Fruit fly (Drosophila melanogaster) whole organism, embryonic: Measurements from ENCODE around the gene saturn.

Experiments
- Abd-B ChIP-seq: fragments of 200-800 bp; sonication (Bioruptor generic); optimal IDR thresholded peaks from 2 replicates; lab custom pipeline; 2018; ENCODE audit warnings: missing biosample characterization, mild to moderate bottlenecking, missing genetic modification characterization, moderate library complexity
- Adf1 ChIP-seq: fragments of 200-800 bp; sonication (Bioruptor generic); IDR thresholded peaks from 2 replicates; pipeline ENCODE4 v1.3.6; 2022; ENCODE audit warnings: missing biosample characterization, missing genetic modification characterization
- B-H2 ChIP-seq: fragments of 200-800 bp; sonication (Bioruptor generic); optimal IDR thresholded peaks from 2 replicates; lab custom pipeline; 2018; ENCODE audit warnings: missing biosample characterization, mild to moderate bottlenecking, missing genetic modification characterization
- CG10543 ChIP-seq: fragments of 200-800 bp; sonication (Bioruptor generic); optimal IDR thresholded peaks from 3 replicates; lab custom pipeline; 2017; ENCODE audit warnings: missing biosample characterization, mild to moderate bottlenecking, missing genetic modification characterization, moderate library complexity
- CG10979 ChIP-seq: fragments of 200-800 bp; sonication (Bioruptor generic); optimal IDR thresholded peaks from 2 replicates; lab custom pipeline; 2018; ENCODE audit warnings: missing biosample characterization, mild to moderate bottlenecking, missing genetic modification characterization, moderate library complexity
- CG11456 ChIP-seq: fragments of 200-800 bp; sonication (Bioruptor generic); IDR thresholded peaks from 3 replicates; pipeline ENCODE4 v1.3.6; 2022; ENCODE audit warnings: missing biosample characterization, missing genetic modification characterization
- CG12769 ChIP-seq: fragments of 200-800 bp; sonication (Bioruptor generic); optimal IDR thresholded peaks from 2 replicates; lab custom pipeline; 2019; ENCODE audit warnings: missing biosample characterization, mild to moderate bottlenecking, missing genetic modification characterization, moderate library complexity
- CG13287 ChIP-seq: fragments of 200-800 bp; sonication (Bioruptor generic); IDR thresholded peaks from 2 replicates; pipeline ENCODE4 v1.3.6; 2022; ENCODE audit warnings: missing biosample characterization, missing genetic modification characterization; ENCODE audit not compliant: partially characterized antibody
- CG13424 ChIP-seq: fragments of 200-800 bp; sonication (Bioruptor generic); optimal IDR thresholded peaks from 2 replicates; lab custom pipeline; 2019; ENCODE audit warnings: missing biosample characterization, mild to moderate bottlenecking, missing genetic modification characterization, moderate library complexity
- CG15073 ChIP-seq: fragments of 200-800 bp; sonication (Bioruptor generic); optimal IDR thresholded peaks from 2 replicates; lab custom pipeline; 2016; ENCODE audit warnings: missing biosample characterization, missing genetic modification characterization
- CG17328 ChIP-seq: fragments of 200-800 bp; sonication (Bioruptor generic); IDR thresholded peaks from 2 replicates; pipeline ENCODE4 v1.3.6; 2022; ENCODE audit warnings: missing biosample characterization, missing genetic modification characterization
- CG2116 ChIP-seq: fragments of 200-800 bp; sonication (Bioruptor generic); optimal IDR thresholded peaks from 3 replicates; lab custom pipeline; 2018; ENCODE audit warnings: missing biosample characterization, mild to moderate bottlenecking, missing genetic modification characterization
- CG2199 ChIP-seq: fragments of 200-800 bp; sonication (Bioruptor generic); IDR thresholded peaks from 3 replicates; pipeline ENCODE4 v1.3.6; 2022; ENCODE audit warnings: missing biosample characterization, missing genetic modification characterization
- CG2712 ChIP-seq: fragments of 200-800 bp; optimal IDR thresholded peaks from 3 replicates; lab custom pipeline; 2019; ENCODE audit warnings: missing biosample characterization, mild to moderate bottlenecking, missing genetic modification characterization, moderate library complexity
- CG43689 ChIP-seq: fragments of 200-800 bp; sonication (Bioruptor generic); IDR thresholded peaks from 2 replicates; pipeline ENCODE4 v1.3.6; 2022; ENCODE audit warnings: missing biosample characterization, missing genetic modification characterization
- CG5953 ChIP-seq: fragments of 200-800 bp; sonication (Bioruptor generic); IDR thresholded peaks from 2 replicates; pipeline ENCODE4 v1.3.6; 2022; ENCODE audit warnings: missing biosample characterization, missing genetic modification characterization
- CG6683 ChIP-seq: fragments of 200-800 bp; sonication (Bioruptor generic); optimal IDR thresholded peaks from 2 replicates; lab custom pipeline; 2017; ENCODE audit warnings: missing biosample characterization, mild to moderate bottlenecking, missing genetic modification characterization, missing genetic modification reagents
- CG6765 ChIP-seq: fragments of 200-800 bp; sonication (Bioruptor generic); optimal IDR thresholded peaks from 3 replicates; lab custom pipeline; 2017; ENCODE audit warnings: missing biosample characterization, mild to moderate bottlenecking, missing genetic modification characterization
- CG7928 ChIP-seq: fragments of 200-800 bp; sonication (Bioruptor generic); optimal IDR thresholded peaks from 2 replicates; lab custom pipeline; 2017; ENCODE audit warnings: missing biosample characterization, mild to moderate bottlenecking, missing genetic modification characterization
- CG8388 ChIP-seq: fragments of 200-800 bp; sonication (Bioruptor generic); optimal IDR thresholded peaks from 2 replicates; lab custom pipeline; 2019; ENCODE audit warnings: missing biosample characterization, mild to moderate bottlenecking, missing genetic modification characterization, moderate library complexity
- Eip74EF ChIP-seq, 2 experiments: fragments of 200-800 bp in 1 of 2; fragments of >200 bp in 1 of 2; sonication (Bioruptor generic) in 1 of 2; optimal IDR thresholded peaks; 2 replicates each; lab custom pipeline; 2017 to 2019; ENCODE audit warnings: missing biosample characterization in 2 of 2, missing genetic modification characterization in 2 of 2, mild to moderate bottlenecking in 1 of 2, moderate library complexity in 1 of 2
- GATAe ChIP-seq: fragments of 200-800 bp; sonication (Bioruptor generic); conservative IDR thresholded peaks from 2 replicates; pipeline ENCODE4 v1.3.6; 2022; ENCODE audit warnings: missing biosample characterization, missing genetic modification characterization
- HLH4C ChIP-seq: fragments of 200-800 bp; sonication (Bioruptor generic); IDR thresholded peaks from 3 replicates; pipeline ENCODE4 v1.3.6; 2022; ENCODE audit warnings: missing biosample characterization, missing genetic modification characterization; ENCODE audit not compliant: partially characterized antibody
- Hmr ChIP-seq: fragments of 200-800 bp; sonication (Bioruptor generic); optimal IDR thresholded peaks from 3 replicates; lab custom pipeline; 2017; ENCODE audit warnings: mild to moderate bottlenecking, missing biosample characterization, missing genetic modification reagents, missing genetic modification characterization
- Lhr ChIP-seq: fragments of 200-800 bp; sonication (Bioruptor generic); optimal IDR thresholded peaks from 3 replicates; lab custom pipeline; 2017; ENCODE audit warnings: mild to moderate bottlenecking, missing biosample characterization, missing genetic modification reagents, missing genetic modification characterization
- MTF-1 ChIP-seq: fragments of 200-800 bp; sonication (Bioruptor generic); optimal IDR thresholded peaks from 2 replicates; lab custom pipeline; 2018; ENCODE audit warnings: missing biosample characterization, mild to moderate bottlenecking, missing genetic modification characterization, borderline replicate concordance
- Med ChIP-seq: fragments of 200-800 bp; sonication (Bioruptor generic); peaks from one replicate; lab custom pipeline; 2016; ENCODE audit warnings: missing biosample characterization, missing genetic modification characterization, mild to moderate bottlenecking, inconsistent platforms, moderate library complexity
- NK7.1 ChIP-seq: fragments of 200-800 bp; sonication (Bioruptor generic); optimal IDR thresholded peaks from 3 replicates; lab custom pipeline; 2016; ENCODE audit warnings: missing biosample characterization, missing genetic modification characterization
- Pdp1 ChIP-seq, 2 experiments: fragments of 200-800 bp; sonication (Bioruptor generic); optimal IDR thresholded peaks; 3 replicates each; lab custom pipeline; 2016; ENCODE audit warnings: missing biosample characterization in 2 of 2, missing genetic modification characterization in 2 of 2, mild to moderate bottlenecking in 1 of 2, moderate library complexity in 1 of 2
- Ssrp ChIP-seq: fragments of 200-800 bp; sonication (Bioruptor generic); optimal IDR thresholded peaks from 2 replicates; lab custom pipeline; 2018; ENCODE audit warnings: missing biosample characterization, mild to moderate bottlenecking, missing genetic modification characterization, moderate library complexity
- Tbp ChIP-seq: fragments of >200 bp; optimal IDR thresholded peaks from 2 replicates; lab custom pipeline; 2018; ENCODE audit warnings: missing biosample characterization, missing genetic modification characterization
- Trl ChIP-seq, 3 experiments: fragments of >200 bp in 2 of 3; fragments of 200-800 bp in 1 of 3; sonication (Bioruptor generic) in 1 of 3; optimal IDR thresholded peaks; 2 replicates in 1 of 3; 3 replicates in 2 of 3; lab custom pipeline; 2016 to 2017; ENCODE audit warnings: missing biosample characterization in 1 of 3, missing genetic modification characterization in 1 of 3
- bcd ChIP-seq: fragments of 200-800 bp; sonication (Bioruptor generic); optimal IDR thresholded peaks from 2 replicates; lab custom pipeline; 2017; ENCODE audit warnings: missing biosample characterization, mild to moderate bottlenecking, missing genetic modification characterization
- bowl ChIP-seq: fragments of 200-800 bp; sonication (Bioruptor generic); IDR thresholded peaks from 2 replicates; pipeline ENCODE4 v1.3.6; 2022; ENCODE audit warnings: missing biosample characterization, missing genetic modification characterization
- cg ChIP-seq: fragments of 200-800 bp; sonication (Bioruptor generic); optimal IDR thresholded peaks from 3 replicates; lab custom pipeline; 2019; ENCODE audit warnings: missing biosample characterization, mild to moderate bottlenecking, missing genetic modification characterization, moderate library complexity
- eve ChIP-seq, 2 experiments: fragments of >200 bp; optimal IDR thresholded peaks; 2 replicates each; lab custom pipeline; 2017; ENCODE audit warnings: missing biosample characterization in 2 of 2, missing genetic modification characterization in 2 of 2
- gce ChIP-seq: fragments of 200-800 bp; sonication (Bioruptor generic); IDR thresholded peaks from 3 replicates; pipeline ENCODE4 v1.3.6; 2022; ENCODE audit warnings: missing biosample characterization, missing genetic modification characterization
- gfzf ChIP-seq: fragments of 200-800 bp; sonication (Bioruptor generic); optimal IDR thresholded peaks from 2 replicates; lab custom pipeline; 2016; ENCODE audit warnings: missing biosample characterization, mild to moderate bottlenecking, missing genetic modification characterization, moderate library complexity
- gro ChIP-seq: fragments of 200-800 bp; sonication (Bioruptor generic); optimal IDR thresholded peaks from 2 replicates; lab custom pipeline; 2016; ENCODE audit warnings: missing biosample characterization, missing genetic modification characterization
- ken ChIP-seq: fragments of 200-800 bp; sonication (Bioruptor generic); IDR thresholded peaks from 3 replicates; pipeline ENCODE4 v1.3.6; 2022; ENCODE audit warnings: missing biosample characterization, missing genetic modification characterization
- lov ChIP-seq, 2 experiments: fragments of 200-800 bp in 1 of 2; fragments of >200 bp in 1 of 2; sonication (Bioruptor generic) in 1 of 2; IDR thresholded peaks in 1 of 2; optimal IDR thresholded peaks in 1 of 2; 2 replicates in 1 of 2; 3 replicates in 1 of 2; pipeline versions ENCODE4 v1.3.6 to Lab custom; 2017 to 2022; ENCODE audit warnings: missing biosample characterization in 1 of 2, missing genetic modification characterization in 1 of 2
- rib ChIP-seq: fragments of 200-800 bp; sonication (Bioruptor generic); IDR thresholded peaks from 2 replicates; pipeline ENCODE4 v1.3.6; 2022; ENCODE audit warnings: missing biosample characterization, missing genetic modification characterization
- stwl ChIP-seq: fragments of 200-800 bp; sonication (Bioruptor generic); optimal IDR thresholded peaks from 3 replicates; lab custom pipeline; 2018; ENCODE audit warnings: missing biosample characterization, mild to moderate bottlenecking, missing genetic modification characterization, moderate library complexity
- trh ChIP-seq: fragments of 200-800 bp; sonication (Bioruptor generic); optimal IDR thresholded peaks from 2 replicates; lab custom pipeline; 2016; ENCODE audit warnings: missing biosample characterization, missing genetic modification characterization
- wdn ChIP-seq: fragments of 200-800 bp; sonication (Bioruptor generic); IDR thresholded peaks from 2 replicates; pipeline ENCODE4 v1.3.6; 2022; ENCODE audit warnings: missing biosample characterization, missing genetic modification characterization
- wor ChIP-seq: fragments of 200-800 bp; sonication (Bioruptor generic); IDR thresholded peaks from 2 replicates; pipeline ENCODE4 v1.3.6; 2022; ENCODE audit warnings: missing biosample characterization, missing genetic modification characterization

saturn gene

DNA sequence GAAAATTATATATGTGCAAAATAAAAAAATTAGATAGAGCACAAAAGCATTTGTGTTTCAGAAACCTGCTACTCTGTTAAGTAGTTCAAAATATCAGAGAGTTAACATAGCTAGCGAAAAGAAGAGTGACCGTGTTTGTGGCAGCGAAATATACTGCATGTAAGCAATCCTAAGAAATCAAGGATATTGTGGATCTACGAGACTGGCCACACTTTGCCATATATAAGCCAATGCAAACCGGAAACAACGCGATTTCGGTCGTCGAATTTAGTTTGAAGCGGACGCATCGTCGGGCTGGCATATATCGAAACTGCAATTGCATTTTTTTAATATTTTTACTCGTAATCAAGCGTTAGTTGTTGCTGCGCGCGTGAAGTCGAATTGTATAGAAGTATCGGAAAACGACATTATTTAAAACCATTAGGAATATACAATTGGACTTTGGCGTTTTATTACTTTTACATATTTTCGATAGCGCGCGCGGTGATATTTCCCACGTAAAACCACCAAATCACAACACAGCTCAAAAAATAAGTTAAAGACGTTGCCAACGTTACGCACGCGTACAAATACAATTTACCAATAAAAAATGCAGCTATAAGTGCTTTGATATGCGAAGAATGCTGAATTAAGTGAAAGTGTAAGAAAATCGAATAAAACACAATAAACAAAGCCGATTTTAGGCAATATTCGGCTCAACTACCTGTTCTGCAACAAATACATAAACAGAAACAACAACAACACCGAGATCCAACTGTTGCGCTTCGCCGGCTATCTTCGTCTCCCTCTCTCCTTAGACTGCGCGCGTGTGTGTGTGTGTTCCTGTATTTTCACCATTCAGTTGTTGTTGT lies 12.3 kb upstream of the saturn start, which contains the start of gene nuf (continued):
- peak; percentile 72 for TF ChIP-seq Lhr (GFP tag; lab: Kevin White, UChicago)
- no peak for TF ChIP-seq CG11456 (GFP tag; lab: Robert Waterston, UW)
- TF ChIP-seq bcd (GFP tag; lab: Kevin White, UChicago), result peak; percentile 32
- peak; percentile 92 for TF ChIP-seq MTF-1 (GFP tag; lab: Kevin White, UChicago)
- TF ChIP-seq wdn, result no peak; the same call in 1 of the 2 replicates
- TF ChIP-seq CG5953 (GFP tag; lab: Robert Waterston, UW), result peak; percentile 46; the same call in 1 of the 2 replicates
- no peak for TF ChIP-seq wor (GFP tag; lab: Robert Waterston, UW)
- peak; percentile 44 for TF ChIP-seq CG7928 (GFP tag; lab: Kevin White, UChicago)
- no peak for TF ChIP-seq Ssrp
- peak; percentile 80 for TF ChIP-seq rib
- peak; percentile 71; the same call in 1 of the 3 replicates for TF ChIP-seq CG2199 (GFP tag; lab: Robert Waterston, UW)
- peak; percentile 7 for TF ChIP-seq CG8388 (GFP tag; lab: Kevin White, UChicago)
- TF ChIP-seq GATAe, result no peak
- peak; percentile 54 for TF ChIP-seq CG6683 (GFP tag; lab: Kevin White, UChicago)
- TF ChIP-seq CG17328 (GFP tag; lab: Robert Waterston, UW), result peak; percentile 65
- peak; percentile 35; the same call in 1 of the 2 replicates for TF ChIP-seq CG13287 (GFP tag; lab: Robert Waterston, UW)
- TF ChIP-seq Tbp (GFP tag; lab: Kevin White, UChicago), result no peak
- peak; percentile 18 for TF ChIP-seq CG10979 (tag; lab: Kevin White, UChicago)
- TF ChIP-seq CG12769, result peak; percentile 24
- peak; percentile 42 for TF ChIP-seq CG2116 (GFP tag; lab: Kevin White, UChicago)
- TF ChIP-seq gce, result peak; percentile 85; the same call in 2 of the 3 replicates
- TF ChIP-seq bowl (GFP tag; lab: Robert Waterston, UW), result no peak; the same call in 1 of the 2 replicates
- TF ChIP-seq lov (optimal IDR thresholded peaks at IDR 0.05; lab: Kevin White, UChicago), result no peak
- TF ChIP-seq lov (GFP tag; IDR thresholded peaks at IDR 0.05; lab: Robert Waterston, UW), result peak; percentile 27; the same call in 1 of the 3 replicates
- no peak for TF ChIP-seq CG15073
- TF ChIP-seq gro (GFP tag; lab: Kevin White, UChicago), result peak; percentile 52
- TF ChIP-seq stwl (tag; lab: Kevin White, UChicago), result peak; percentile 48
- TF ChIP-seq NK7.1 (GFP tag; lab: Kevin White, UChicago), result no peak
- peak; percentile 1 for TF ChIP-seq CG13424 (tag; lab: Kevin White, UChicago)
- TF ChIP-seq CG2712 (tag; lab: Kevin White, UChicago), result peak; percentile 46
- peak in 1 of 2 experiments; percentile 50 for TF ChIP-seq eve (GFP tag; optimal IDR thresholded peaks at IDR 0.05; lab: Kevin White, UChicago)
- TF ChIP-seq trh, result no peak
- TF ChIP-seq Eip74EF (GFP tag; optimal IDR thresholded peaks at IDR 0.05; lab: Kevin White, UChicago), result peak in 1 of 2 experiments; percentile 83
- TF ChIP-seq Abd-B (GFP tag; lab: Kevin White, UChicago), result no peak
- peak; percentile 83 for TF ChIP-seq CG6765 (GFP tag; lab: Kevin White, UChicago)
- TF ChIP-seq Pdp1 (GFP tag; optimal IDR thresholded peaks at IDR 0.05; lab: Kevin White, UChicago), result peak in 1 of 2 experiments; percentile 33
- TF ChIP-seq HLH4C (GFP tag; lab: Robert Waterston, UW), result 0 out of 3 replicates have a peak, but pooled peaks have one; percentile 52
- peak; percentile 87 for TF ChIP-seq CG10543
- no peak for TF ChIP-seq Trl (optimal IDR thresholded peaks at IDR 0.05; lab: Kevin White, UChicago)
- TF ChIP-seq Trl (GFP tag; optimal IDR thresholded peaks at IDR 0.05; lab: Kevin White, UChicago), result peak; percentile 16
- TF ChIP-seq Med, result peak; percentile 86
- 0 out of 3 replicates have a peak, but pooled peaks have one; percentile 32 for TF ChIP-seq ken (GFP tag; lab: Robert Waterston, UW)
- peak; percentile 74 for TF ChIP-seq cg (GFP tag; lab: Kevin White, UChicago)
- no peak for TF ChIP-seq CG43689 (GFP tag; lab: Robert Waterston, UW)
- peak; percentile 42 for TF ChIP-seq B-H2
- TF ChIP-seq Adf1 (GFP tag; lab: Robert Waterston, UW), result peak; percentile 33; the same call in 1 of the 2 replicates
- TF ChIP-seq gfzf, result peak; percentile 86
- peak; percentile 46 for TF ChIP-seq Hmr
